Fruit fly (Drosophila melanogaster) whole organism, embryonic: ENCODE results near the gene CG31468.

Source experiments
- Blimp-1 ChIP-seq: fragments of 200-800 bp; sonication (Bioruptor generic); optimal IDR thresholded peaks from 3 replicates; lab custom pipeline; 2018; ENCODE audit warnings: missing biosample characterization, missing genetic modification characterization, mild to moderate bottlenecking, moderate library complexity, missing genetic modification reagents
- Bteb2 ChIP-seq: fragments of 200-800 bp; sonication (Bioruptor generic); optimal IDR thresholded peaks from 2 replicates; lab custom pipeline; 2016; ENCODE audit warnings: missing biosample characterization, missing genetic modification characterization
- CG10147 ChIP-seq: fragments of 200-800 bp; sonication (Bioruptor generic); optimal IDR thresholded peaks from 2 replicates; lab custom pipeline; 2019; ENCODE audit warnings: missing biosample characterization, mild to moderate bottlenecking, missing genetic modification characterization, moderate library complexity
- CG10366 ChIP-seq: fragments of 200-800 bp; sonication (Bioruptor generic); IDR thresholded peaks from 2 replicates; pipeline ENCODE4 v1.3.6; 2022; ENCODE audit warnings: missing biosample characterization, missing genetic modification characterization
- CG11247 ChIP-seq: fragments of 200-800 bp; sonication (Bioruptor generic); IDR thresholded peaks from 2 replicates; pipeline ENCODE4 v1.3.6; 2022; ENCODE audit warnings: missing biosample characterization, missing genetic modification characterization
- CG14050 ChIP-seq: fragments of 200-800 bp; sonication (Bioruptor generic); IDR thresholded peaks from 3 replicates; pipeline ENCODE4 v1.3.6; 2022; ENCODE audit warnings: missing biosample characterization, missing genetic modification characterization
- CG14441 ChIP-seq: fragments of 200-800 bp; sonication (Bioruptor generic); IDR thresholded peaks from 2 replicates; pipeline ENCODE4 v1.3.6; 2022; ENCODE audit warnings: missing biosample characterization, missing genetic modification characterization
- CG1603 ChIP-seq: fragments of 200-800 bp; sonication (Bioruptor generic); optimal IDR thresholded peaks from 2 replicates; lab custom pipeline; 2019; ENCODE audit warnings: missing biosample characterization, mild to moderate bottlenecking, missing genetic modification characterization, moderate library complexity
- CG17328 ChIP-seq: fragments of 200-800 bp; sonication (Bioruptor generic); IDR thresholded peaks from 2 replicates; pipeline ENCODE4 v1.3.6; 2022; ENCODE audit warnings: missing biosample characterization, missing genetic modification characterization
- CG18599 ChIP-seq: fragments of 200-800 bp; sonication (Bioruptor generic); optimal IDR thresholded peaks from 3 replicates; lab custom pipeline; 2017; ENCODE audit warnings: missing biosample characterization, missing genetic modification characterization, mild to moderate bottlenecking, moderate library complexity, missing genetic modification reagents
- CG2199 ChIP-seq: fragments of 200-800 bp; sonication (Bioruptor generic); IDR thresholded peaks from 3 replicates; pipeline ENCODE4 v1.3.6; 2022; ENCODE audit warnings: missing biosample characterization, missing genetic modification characterization
- CG4617 ChIP-seq: fragments of 200-800 bp; sonication (Bioruptor generic); optimal IDR thresholded peaks from 3 replicates; lab custom pipeline; 2016; ENCODE audit warnings: missing biosample characterization, missing genetic modification characterization, borderline replicate concordance
- CG7987 ChIP-seq: fragments of 200-800 bp; sonication (Bioruptor generic); optimal IDR thresholded peaks from 2 replicates; lab custom pipeline; 2018; ENCODE audit warnings: missing biosample characterization, mild to moderate bottlenecking, missing genetic modification characterization, moderate library complexity
- CG8281 ChIP-seq: fragments of 200-800 bp; sonication (Bioruptor generic); optimal IDR thresholded peaks from 2 replicates; lab custom pipeline; 2018; ENCODE audit warnings: missing biosample characterization, mild to moderate bottlenecking, missing genetic modification characterization, moderate library complexity
- CkIIα-i1 ChIP-seq: fragments of 200-800 bp; sonication (Bioruptor generic); IDR thresholded peaks from 2 replicates; pipeline ENCODE4 v1.3.6; 2022; ENCODE audit warnings: missing biosample characterization, missing genetic modification characterization
- Fer2 ChIP-seq: fragments of 200-800 bp; sonication (Bioruptor generic); optimal IDR thresholded peaks from 2 replicates; lab custom pipeline; 2018; ENCODE audit warnings: missing biosample characterization, mild to moderate bottlenecking, missing genetic modification characterization, moderate library complexity
- Gsc ChIP-seq: fragments of 200-800 bp; sonication (Bioruptor generic); IDR thresholded peaks from 2 replicates; pipeline ENCODE4 v1.3.6; 2022; ENCODE audit warnings: missing biosample characterization, missing genetic modification characterization
- Lim3 ChIP-seq: fragments of 200-800 bp; sonication (Bioruptor generic); IDR thresholded peaks from 2 replicates; pipeline ENCODE4 v1.3.6; 2022; ENCODE audit warnings: missing biosample characterization, missing genetic modification characterization
- Meics ChIP-seq: fragments of 200-800 bp; sonication (Bioruptor generic); optimal IDR thresholded peaks from 2 replicates; lab custom pipeline; 2017; ENCODE audit warnings: missing biosample characterization, mild to moderate bottlenecking, missing genetic modification characterization
- Myb ChIP-seq: fragments of 200-800 bp; sonication (Bioruptor generic); optimal IDR thresholded peaks from 2 replicates; lab custom pipeline; 2016; ENCODE audit warnings: missing biosample characterization, missing genetic modification characterization
- Nf-YA ChIP-seq: fragments of 200-800 bp; sonication (Bioruptor generic); IDR thresholded peaks from 2 replicates; pipeline ENCODE4 v1.3.6; 2022; ENCODE audit warnings: missing biosample characterization, missing genetic modification characterization
- Nf-YB ChIP-seq: fragments of 200-800 bp; sonication (Bioruptor generic); optimal IDR thresholded peaks from 3 replicates; lab custom pipeline; 2019; ENCODE audit warnings: missing biosample characterization, mild to moderate bottlenecking, missing genetic modification characterization, moderate library complexity
- Sin3A ChIP-seq: fragments of >200 bp; optimal IDR thresholded peaks from 2 replicates; lab custom pipeline; 2018
- Sox102F ChIP-seq: fragments of 200-800 bp; sonication (Bioruptor generic); optimal IDR thresholded peaks from 2 replicates; lab custom pipeline; 2018; ENCODE audit warnings: missing biosample characterization, mild to moderate bottlenecking, missing genetic modification characterization, moderate library complexity
- Stat92E ChIP-seq, 3 experiments: fragments of >200 bp in 2 of 3; fragments of 200-800 bp in 1 of 3; sonication (Bioruptor generic) in 1 of 3; optimal IDR thresholded peaks; 2 replicates each; lab custom pipeline; 2017 to 2019; ENCODE audit warnings: missing biosample characterization in 3 of 3, missing genetic modification characterization in 3 of 3, mild to moderate bottlenecking in 1 of 3, moderate library complexity in 1 of 3
- Usf ChIP-seq: fragments of 200-800 bp; sonication (Bioruptor generic); optimal IDR thresholded peaks from 2 replicates; lab custom pipeline; 2017; ENCODE audit warnings: missing genotype, missing biosample characterization, missing genetic modification characterization
- abd-A ChIP-seq: fragments of 200-800 bp; sonication (Bioruptor generic); optimal IDR thresholded peaks from 3 replicates; lab custom pipeline; 2019; ENCODE audit warnings: missing biosample characterization, mild to moderate bottlenecking, missing genetic modification characterization, moderate library complexity
- ap ChIP-seq: fragments of 200-800 bp; sonication (Bioruptor generic); IDR thresholded peaks from 2 replicates; pipeline ENCODE4 v1.3.6; 2022; ENCODE audit warnings: missing biosample characterization, missing genetic modification characterization
- bab2 ChIP-seq: fragments of 200-800 bp; sonication (Bioruptor generic); optimal IDR thresholded peaks from 2 replicates; lab custom pipeline; 2016; ENCODE audit warnings: missing biosample characterization, missing genetic modification characterization
- btn ChIP-seq: fragments of 200-800 bp; sonication (Bioruptor generic); optimal IDR thresholded peaks from 2 replicates; lab custom pipeline; 2016; ENCODE audit warnings: missing biosample characterization, missing genetic modification characterization
- caup ChIP-seq: fragments of 200-800 bp; sonication (Bioruptor generic); optimal IDR thresholded peaks from 3 replicates; lab custom pipeline; 2017; ENCODE audit warnings: missing biosample characterization, mild to moderate bottlenecking, missing genetic modification characterization, moderate library complexity; ENCODE audit not compliant: severe bottlenecking
- chinmo ChIP-seq: fragments of 200-800 bp; sonication (Bioruptor generic); IDR thresholded peaks from 4 replicates; pipeline ENCODE4 v1.3.6; 2022; ENCODE audit warnings: missing biosample characterization, missing genetic modification characterization; ENCODE audit not compliant: partially characterized antibody
- cwo ChIP-seq: fragments of 200-800 bp; sonication (Bioruptor generic); optimal IDR thresholded peaks from 3 replicates; lab custom pipeline; 2017; ENCODE audit warnings: missing biosample characterization, missing genetic modification characterization, mild to moderate bottlenecking, moderate library complexity, missing genetic modification reagents
- ewg ChIP-seq: fragments of 200-800 bp; sonication (Bioruptor generic); optimal IDR thresholded peaks from 3 replicates; lab custom pipeline; 2017; ENCODE audit warnings: mild to moderate bottlenecking, missing biosample characterization, missing genetic modification reagents, missing genetic modification characterization
- gt ChIP-seq: fragments of 200-800 bp; sonication (Bioruptor generic); IDR thresholded peaks from 2 replicates; pipeline ENCODE4 v1.3.6; 2022; ENCODE audit warnings: missing biosample characterization, missing genetic modification characterization
- hb ChIP-seq: fragments of 200-800 bp; sonication (Bioruptor generic); IDR thresholded peaks from 3 replicates; pipeline ENCODE4 v1.3.6; 2022; ENCODE audit warnings: missing biosample characterization, missing genetic modification characterization; ENCODE audit not compliant: partially characterized antibody
- jumu ChIP-seq: fragments of 200-800 bp; sonication (Bioruptor generic); optimal IDR thresholded peaks from 3 replicates; lab custom pipeline; 2016; ENCODE audit warnings: missing biosample characterization, missing genetic modification characterization
- kni ChIP-seq: fragments of 200-800 bp; sonication (Bioruptor generic); optimal IDR thresholded peaks from 3 replicates; lab custom pipeline; 2017; ENCODE audit warnings: mild to moderate bottlenecking, missing biosample characterization, missing genetic modification reagents, missing genetic modification characterization
- knrl ChIP-seq: fragments of 200-800 bp; sonication (Bioruptor generic); IDR thresholded peaks from 3 replicates; pipeline ENCODE4 v1.3.6; 2022; ENCODE audit warnings: missing biosample characterization, missing genetic modification characterization; ENCODE audit not compliant: partially characterized antibody
- pb ChIP-seq: fragments of 200-800 bp; sonication (Bioruptor generic); optimal IDR thresholded peaks from 3 replicates; lab custom pipeline; 2016; ENCODE audit warnings: missing biosample characterization, missing genetic modification characterization
- phol ChIP-seq: fragments of 200-800 bp; sonication (Bioruptor generic); optimal IDR thresholded peaks from 3 replicates; lab custom pipeline; 2018; ENCODE audit warnings: missing biosample characterization, mild to moderate bottlenecking, missing genetic modification characterization, moderate library complexity
- pros ChIP-seq: fragments of 200-800 bp; sonication (Bioruptor generic); optimal IDR thresholded peaks from 3 replicates; lab custom pipeline; 2019; ENCODE audit warnings: missing biosample characterization, mild to moderate bottlenecking, missing genetic modification characterization, moderate library complexity
- repo ChIP-seq: fragments of 200-800 bp; sonication (Bioruptor generic); optimal IDR thresholded peaks from 2 replicates; lab custom pipeline; 2016; ENCODE audit warnings: missing biosample characterization, missing genetic modification characterization
- sisA ChIP-seq: fragments of 200-800 bp; sonication (Bioruptor generic); IDR thresholded peaks from 2 replicates; pipeline ENCODE4 v1.3.6; 2022; ENCODE audit warnings: missing biosample characterization, missing genetic modification characterization
- slp2 ChIP-seq: fragments of 200-800 bp; sonication (Bioruptor generic); optimal IDR thresholded peaks from 2 replicates; lab custom pipeline; 2016; ENCODE audit warnings: missing biosample characterization, missing genetic modification characterization
- so ChIP-seq: fragments of 200-800 bp; sonication (Bioruptor generic); IDR thresholded peaks from 3 replicates; pipeline ENCODE4 v1.3.6; 2022; ENCODE audit warnings: missing biosample characterization, missing genetic modification characterization
- tio ChIP-seq: fragments of 200-800 bp; sonication (Bioruptor generic); optimal IDR thresholded peaks from 2 replicates; lab custom pipeline; 2017; ENCODE audit warnings: missing biosample characterization, missing genetic modification characterization, inconsistent platforms
- trh ChIP-seq: fragments of 200-800 bp; sonication (Bioruptor generic); optimal IDR thresholded peaks from 2 replicates; lab custom pipeline; 2016; ENCODE audit warnings: missing biosample characterization, missing genetic modification characterization
- unc-4 ChIP-seq: fragments of 200-800 bp; sonication (Bioruptor generic); IDR thresholded peaks from 2 replicates; pipeline ENCODE4 v1.3.6; 2022; ENCODE audit warnings: missing biosample characterization, missing genetic modification characterization; ENCODE audit not compliant: partially characterized antibody
- vvl ChIP-seq: fragments of 200-800 bp; sonication (Bioruptor generic); IDR thresholded peaks from 2 replicates; pipeline ENCODE4 v1.3.6; 2022; ENCODE audit warnings: missing biosample characterization, missing genetic modification characterization
- zfh1 ChIP-seq: fragments of 200-800 bp; sonication (Bioruptor generic); IDR thresholded peaks from 3 replicates; pipeline ENCODE4 v1.3.6; 2022; ENCODE audit warnings: missing biosample characterization, missing genetic modification characterization

CG31468 gene

DNA sequence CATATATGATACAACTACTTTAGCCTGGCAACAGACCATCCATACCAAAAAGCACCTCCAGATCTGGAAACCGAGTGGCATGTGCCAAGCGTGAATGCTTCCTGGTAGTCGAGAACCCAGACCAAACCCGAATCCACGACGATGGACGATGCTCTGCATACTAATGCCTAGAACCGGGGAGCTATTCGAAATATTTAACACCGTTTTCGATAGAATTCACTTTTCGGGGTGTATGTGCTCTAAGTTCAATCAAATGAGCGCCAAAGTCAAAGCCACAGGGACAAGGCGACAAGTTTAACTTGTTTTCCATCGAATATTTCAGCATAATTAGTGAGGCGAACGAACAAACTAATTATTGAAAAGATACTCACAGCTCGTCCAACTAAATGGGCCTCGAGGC, 37.4 kb downstream of the CG31468 start (continued):
- TF ChIP-seq kni (GFP tag; lab: Kevin White, UChicago) (peak; percentile 85), btn (GFP tag; lab: Kevin White, UChicago) (no peak), repo (GFP tag; lab: Kevin White, UChicago) (no peak), phol (tag; lab: Kevin White, UChicago) (no peak), Meics (GFP tag; lab: Kevin White, UChicago) (no peak), so (GFP tag; lab: Robert Waterston, UW) (no peak), slp2 (GFP tag; lab: Kevin White, UChicago) (no peak), CG14050 (GFP tag; lab: Robert Waterston, UW) (no peak), Blimp-1 (peak; percentile 8), ewg (no peak), trh (GFP tag; lab: Kevin White, UChicago) (no peak), hb (GFP tag; lab: Robert Waterston, UW) (no peak), pb (GFP tag; lab: Kevin White, UChicago) (no peak), Stat92E (GFP tag; optimal IDR thresholded peaks at IDR 0.05; lab: Kevin White, UChicago) (peak in 1 of 3 experiments; percentile 15), CG18599 (no peak), unc-4 (GFP tag; lab: Robert Waterston, UW) (0 out of 2 replicates have a peak, but pooled peaks have one; percentile 13), CG2199 (0 out of 3 replicates have a peak, but pooled peaks have one; percentile 37), ap (GFP tag; lab: Robert Waterston, UW) (no peak), zfh1 (GFP tag; lab: Robert Waterston, UW) (no peak), Usf (GFP tag; lab: Kevin White, UChicago) (no peak), sisA (GFP tag; lab: Robert Waterston, UW) (no peak), chinmo (GFP tag; lab: Robert Waterston, UW) (peak; percentile 82; the same call in 2 of the 4 replicates), CG17328 (no peak), Bteb2 (GFP tag; lab: Kevin White, UChicago) (no peak), CG8281 (tag; lab: Kevin White, UChicago) (no peak), gt (GFP tag; lab: Robert Waterston, UW) (no peak), CG10147 (GFP tag; lab: Kevin White, UChicago) (no peak), knrl (GFP tag; lab: Robert Waterston, UW) (no peak), Sin3A (no peak), CG1603 (tag; lab: Kevin White, UChicago) (no peak), CG4617 (GFP tag; lab: Kevin White, UChicago) (no peak), CG7987 (no peak), cwo (GFP tag; lab: Kevin White, UChicago) (peak; percentile 7), CG11247 (GFP tag; lab: Robert Waterston, UW) (no peak), CkIIα-i1 (GFP tag; lab: Robert Waterston, UW) (no peak), CG10366 (GFP tag; lab: Robert Waterston, UW) (no peak), vvl (peak; percentile 57; the same call in 1 of the 2 replicates), bab2 (GFP tag; lab: Kevin White, UChicago) (no peak), Fer2 (tag; lab: Kevin White, UChicago) (no peak), CG14441 (no peak), Myb (GFP tag; lab: Kevin White, UChicago) (no peak), Sox102F (no peak), Nf-YA (GFP tag; lab: Robert Waterston, UW) (no peak), jumu (GFP tag; lab: Kevin White, UChicago) (no peak), Nf-YB (GFP tag; lab: Kevin White, UChicago) (no peak), pros (GFP tag; lab: Kevin White, UChicago) (no peak), abd-A (peak; percentile 35), Lim3 (GFP tag; lab: Robert Waterston, UW) (no peak), caup (no peak), Gsc (no peak), tio (GFP tag; lab: Kevin White, UChicago) (no peak)
